Fruit fly (Drosophila melanogaster): ENCODE results near the gene pum.
A peak's percentile ranks its signal among the peaks of the same experiment; 100 is the strongest.

pum gene

DNA sequence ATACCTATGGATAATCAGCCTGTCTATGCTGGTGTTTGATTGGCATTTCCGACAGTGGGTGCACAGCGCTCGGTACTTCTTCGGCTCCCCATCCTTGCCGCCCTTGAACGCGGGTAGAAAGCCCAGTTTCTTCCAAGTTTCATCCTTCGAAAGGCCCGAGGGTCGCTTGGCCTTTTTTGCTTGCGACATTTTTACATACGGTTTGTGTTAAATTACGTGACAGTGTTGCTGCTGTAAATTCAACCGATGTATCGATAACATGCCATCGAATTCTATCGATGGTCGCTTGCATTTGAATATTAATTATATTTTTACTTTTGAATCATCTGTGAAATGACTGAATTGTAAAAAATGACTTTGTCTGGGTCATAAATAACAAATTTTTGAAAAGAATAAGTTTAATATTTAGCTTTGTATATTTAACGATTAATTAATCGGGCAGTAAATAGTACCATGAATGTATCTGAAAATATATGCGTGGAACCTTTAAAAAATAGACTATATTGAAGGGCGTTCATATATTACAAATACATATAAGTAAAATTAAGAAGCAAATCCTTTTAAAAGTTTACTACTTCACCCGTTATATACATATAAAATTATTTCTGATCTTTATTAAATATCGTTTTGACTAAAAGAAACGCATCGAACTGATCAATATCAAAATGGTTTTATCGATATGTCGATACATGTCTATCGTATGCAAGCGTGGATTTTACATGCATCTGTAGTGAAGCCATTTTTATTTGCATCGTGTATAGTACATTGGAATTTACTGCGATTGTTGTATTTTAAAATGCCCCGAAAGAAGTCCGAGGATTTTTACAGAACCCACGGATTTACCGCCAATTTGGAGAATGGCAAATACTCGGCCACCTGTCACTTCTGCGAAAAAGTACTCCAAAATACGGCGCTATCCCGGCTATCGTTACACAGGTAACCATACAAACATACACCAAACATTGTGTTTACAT, 21.1 kb upstream of the pum start, which contains the start of the genes Ibf2 and Ibf1 (continued):
- TF ChIP-seq sim (GFP tag; IDR thresholded peaks at IDR 0.05) (no peak), Lim3 (GFP tag; IDR thresholded peaks at IDR 0.05) (no peak), HLH3B (GFP tag; IDR thresholded peaks at IDR 0.05) (no peak), Hey (tag; optimal IDR thresholded peaks at IDR 0.05) (no peak), Oaz (GFP tag; IDR thresholded peaks at IDR 0.05) (no peak), Atf-2 (GFP tag; optimal IDR thresholded peaks at IDR 0.05) (no peak), tap (tag; optimal IDR thresholded peaks at IDR 0.05) (no peak), dm (GFP tag; optimal IDR thresholded peaks at IDR 0.05) (no peak), gfzf (GFP tag; optimal IDR thresholded peaks at IDR 0.05) (no peak), CG11456 (GFP tag; IDR thresholded peaks at IDR 0.05) (no peak), Dll (GFP tag; IDR thresholded peaks at IDR 0.05; ENCODE audit: partially characterized antibody) (peak; percentile 80), CG9876 (GFP tag; optimal IDR thresholded peaks at IDR 0.05) (no peak), CG18599 (GFP tag; optimal IDR thresholded peaks at IDR 0.05) (no peak), ash1 (GFP tag; optimal IDR thresholded peaks at IDR 0.05) (no peak), CG17912 (GFP tag; optimal IDR thresholded peaks at IDR 0.05) (no peak), h (optimal IDR thresholded peaks at IDR 0.05) (no peak), danr (GFP tag; IDR thresholded peaks at IDR 0.05) (no peak), CG3726 (GFP tag; IDR thresholded peaks at IDR 0.05) (no peak), inv (GFP tag; IDR thresholded peaks at IDR 0.05; ENCODE audit: partially characterized antibody) (peak; percentile 76), CG15269 (tag; optimal IDR thresholded peaks at IDR 0.05) (no peak), lov (optimal IDR thresholded peaks at IDR 0.05) (no peak), lov (GFP tag; IDR thresholded peaks at IDR 0.05) (no peak), Mrtf (GFP tag; IDR thresholded peaks at IDR 0.05) (no peak), nom (GFP tag; optimal IDR thresholded peaks at IDR 0.05) (no peak), CG6683 (GFP tag; optimal IDR thresholded peaks at IDR 0.05) (no peak), lab (GFP tag; optimal IDR thresholded peaks at IDR 0.05) (no peak), B-H1 (GFP tag; IDR thresholded peaks at IDR 0.05) (no peak), ranshi (GFP tag; IDR thresholded peaks at IDR 0.05) (no peak), Trl (optimal IDR thresholded peaks at IDR 0.05) (no peak), Trl (GFP tag; optimal IDR thresholded peaks at IDR 0.05) (no peak), Lpt (GFP tag; optimal IDR thresholded peaks at IDR 0.05) (no peak), Dek (tag; optimal IDR thresholded peaks at IDR 0.05) (no peak), Hmx (GFP tag; optimal IDR thresholded peaks at IDR 0.05) (no peak), CG15514 (GFP tag; optimal IDR thresholded peaks at IDR 0.05) (peak; percentile 4), C15 (GFP tag; IDR thresholded peaks at IDR 0.05) (no peak), CG34224 (GFP tag; IDR thresholded peaks at IDR 0.05; ENCODE audit: partially characterized antibody) (peak; percentile 82), fd64A (GFP tag; optimal IDR thresholded peaks at IDR 0.05) (no peak), gsb-n (tag; optimal IDR thresholded peaks at IDR 0.05) (no peak), Asciz (GFP tag; optimal IDR thresholded peaks at IDR 0.05) (no peak), esg (GFP tag; conservative IDR thresholded peaks at IDR 0.05) (no peak), Sry-δ (GFP tag; optimal IDR thresholded peaks at IDR 0.05) (peak; percentile 22), CG5180 (GFP tag; optimal IDR thresholded peaks at IDR 0.05) (no peak), CG6854 (GFP tag; optimal IDR thresholded peaks at IDR 0.05) (no peak), CG10274 (GFP tag; optimal IDR thresholded peaks at IDR 0.05) (no peak), CG12299 (tag; optimal IDR thresholded peaks at IDR 0.05) (no peak), mam (GFP tag; optimal IDR thresholded peaks at IDR 0.05) (no peak), en (GFP tag; optimal IDR thresholded peaks at IDR 0.05) (no peak), tna (GFP tag; IDR thresholded peaks at IDR 0.05; ENCODE audit: partially characterized antibody) (peak; percentile 69), Blimp-1 (GFP tag; optimal IDR thresholded peaks at IDR 0.05) (no peak), dati (GFP tag; IDR thresholded peaks at IDR 0.05) (no peak)
